Fruit fly (Drosophila melanogaster): Measurements from ENCODE around the gene CG31446.

dm6 chr3R:15665962-15666361, 26.9 kb upstream of the CG31446 start, which contains the start of gene pxb:
- TF ChIP-seq CG8478 (optimal IDR thresholded peaks at IDR 0.05) (no peak), CTCF (optimal IDR thresholded peaks at IDR 0.05) (no peak)
